Fruit fly (Drosophila melanogaster) whole organism, embryonic: Measurements from ENCODE around the gene Kaz-m1.

Experiments used
- Atf3 ChIP-seq: fragments of 200-800 bp; sonication (Bioruptor generic); optimal IDR thresholded peaks from 3 replicates; lab custom pipeline; 2016; ENCODE audit warnings: missing biosample characterization, missing genetic modification characterization
- Blimp-1 ChIP-seq: fragments of 200-800 bp; sonication (Bioruptor generic); optimal IDR thresholded peaks from 3 replicates; lab custom pipeline; 2018; ENCODE audit warnings: missing biosample characterization, missing genetic modification characterization, mild to moderate bottlenecking, moderate library complexity, missing genetic modification reagents
- CG10565 ChIP-seq: fragments of 200-800 bp; sonication (Bioruptor generic); optimal IDR thresholded peaks from 3 replicates; lab custom pipeline; 2016; ENCODE audit warnings: missing biosample characterization, mild to moderate bottlenecking, missing genetic modification characterization
- CG12299 ChIP-seq: fragments of 200-800 bp; sonication (Bioruptor generic); optimal IDR thresholded peaks from 2 replicates; lab custom pipeline; 2018; ENCODE audit warnings: missing biosample characterization, mild to moderate bottlenecking, missing genetic modification characterization
- CG12391 ChIP-seq: fragments of 200-800 bp; sonication (Bioruptor generic); optimal IDR thresholded peaks from 3 replicates; lab custom pipeline; 2018; ENCODE audit warnings: missing biosample characterization, mild to moderate bottlenecking, missing genetic modification characterization, moderate library complexity
- CG12659 ChIP-seq: fragments of 200-800 bp; sonication (Bioruptor generic); optimal IDR thresholded peaks from 3 replicates; lab custom pipeline; 2017; ENCODE audit warnings: mild to moderate bottlenecking, missing biosample characterization, missing genetic modification reagents, missing genetic modification characterization
- CG15011 ChIP-seq: fragments of 200-800 bp; sonication (Bioruptor generic); optimal IDR thresholded peaks from 3 replicates; lab custom pipeline; 2018; ENCODE audit warnings: missing biosample characterization, mild to moderate bottlenecking, missing genetic modification characterization
- CG15601 ChIP-seq: fragments of 200-800 bp; sonication (Bioruptor generic); optimal IDR thresholded peaks from 3 replicates; lab custom pipeline; 2019; ENCODE audit warnings: missing biosample characterization, mild to moderate bottlenecking, missing genetic modification characterization, moderate library complexity
- CG18476 ChIP-seq: fragments of 200-800 bp; sonication (Bioruptor generic); optimal IDR thresholded peaks from 2 replicates; lab custom pipeline; 2016; ENCODE audit warnings: missing biosample characterization, mild to moderate bottlenecking, missing genetic modification characterization
- CG18619 ChIP-seq: fragments of 200-800 bp; sonication (Bioruptor generic); optimal IDR thresholded peaks from 3 replicates; lab custom pipeline; 2017; ENCODE audit warnings: missing biosample characterization, mild to moderate bottlenecking, missing genetic modification characterization
- CG31224 ChIP-seq: fragments of 200-800 bp; sonication (Bioruptor generic); IDR thresholded peaks from 2 replicates; pipeline ENCODE4 v1.3.6; 2022; ENCODE audit warnings: missing biosample characterization, missing genetic modification characterization
- CG3407 ChIP-seq: fragments of 200-800 bp; sonication (Bioruptor generic); optimal IDR thresholded peaks from 2 replicates; lab custom pipeline; 2018; ENCODE audit warnings: missing biosample characterization, mild to moderate bottlenecking, missing genetic modification characterization
- CG42726 ChIP-seq: fragments of 200-800 bp; sonication (Bioruptor generic); IDR thresholded peaks from 2 replicates; pipeline ENCODE4 v1.3.6; 2022; ENCODE audit warnings: missing biosample characterization, missing genetic modification characterization; ENCODE audit not compliant: partially characterized antibody
- CG6254 ChIP-seq: fragments of 200-800 bp; sonication (Bioruptor generic); optimal IDR thresholded peaks from 3 replicates; lab custom pipeline; 2017; ENCODE audit warnings: mild to moderate bottlenecking, missing biosample characterization, missing genetic modification reagents, missing genetic modification characterization
- CG7372 ChIP-seq: fragments of 200-800 bp; sonication (Bioruptor generic); IDR thresholded peaks from 2 replicates; pipeline ENCODE4 v1.3.6; 2022; ENCODE audit warnings: missing biosample characterization, missing genetic modification characterization
- CG8765 ChIP-seq: fragments of 200-800 bp; sonication (Bioruptor generic); IDR thresholded peaks from 2 replicates; pipeline ENCODE4 v1.3.6; 2022; ENCODE audit warnings: missing biosample characterization, missing genetic modification characterization
- CrebB ChIP-seq: fragments of 200-800 bp; sonication (Bioruptor generic); optimal IDR thresholded peaks from 3 replicates; lab custom pipeline; 2018; ENCODE audit warnings: missing biosample characterization, mild to moderate bottlenecking, missing genetic modification characterization
- Dip2 ChIP-seq: fragments of 200-800 bp; sonication (Bioruptor generic); IDR thresholded peaks from 2 replicates; pipeline ENCODE4 v1.3.6; 2022; ENCODE audit warnings: missing biosample characterization, missing genetic modification characterization
- ERR ChIP-seq: fragments of 200-800 bp; sonication (Bioruptor generic); optimal IDR thresholded peaks from 2 replicates; lab custom pipeline; 2016; ENCODE audit warnings: missing biosample characterization, missing genetic modification characterization
- H2.0 ChIP-seq: fragments of 200-800 bp; sonication (Bioruptor generic); IDR thresholded peaks from 2 replicates; pipeline ENCODE4 v1.3.6; 2022; ENCODE audit warnings: missing biosample characterization, missing genetic modification characterization
- HLH3B ChIP-seq: fragments of 200-800 bp; sonication (Bioruptor generic); IDR thresholded peaks from 2 replicates; pipeline ENCODE4 v1.3.6; 2022; ENCODE audit warnings: missing biosample characterization, missing genetic modification characterization
- MBD-R2 ChIP-seq: fragments of 200-800 bp; sonication (Bioruptor generic); IDR thresholded peaks from 2 replicates; pipeline ENCODE4 v1.3.6; 2022; ENCODE audit warnings: missing biosample characterization, missing genetic modification characterization
- MESR4 ChIP-seq: fragments of 200-800 bp; sonication (Bioruptor generic); optimal IDR thresholded peaks from 2 replicates; lab custom pipeline; 2018; ENCODE audit warnings: missing biosample characterization, mild to moderate bottlenecking, missing genetic modification characterization, moderate library complexity
- Mes4 ChIP-seq: fragments of 200-800 bp; sonication (Bioruptor generic); optimal IDR thresholded peaks from 2 replicates; lab custom pipeline; 2016; ENCODE audit warnings: missing biosample characterization, missing genetic modification characterization
- al ChIP-seq: fragments of 200-800 bp; sonication (Bioruptor generic); IDR thresholded peaks from 2 replicates; pipeline ENCODE4 v1.3.6; 2022; ENCODE audit warnings: missing biosample characterization, missing genetic modification characterization
- aop ChIP-seq: fragments of 200-800 bp; sonication (Bioruptor generic); IDR thresholded peaks from 2 replicates; pipeline ENCODE4 v1.3.6; 2022; ENCODE audit warnings: missing biosample characterization, missing genetic modification characterization
- ara ChIP-seq: fragments of 200-800 bp; sonication (Bioruptor generic); IDR thresholded peaks from 2 replicates; pipeline ENCODE4 v1.3.6; 2022; ENCODE audit warnings: missing biosample characterization, missing genetic modification characterization
- ato ChIP-seq: fragments of 200-800 bp; sonication (Bioruptor generic); IDR thresholded peaks from 2 replicates; pipeline ENCODE4 v1.3.6; 2022; ENCODE audit warnings: missing biosample characterization, missing genetic modification characterization; ENCODE audit not compliant: partially characterized antibody
- bbx ChIP-seq: fragments of 200-800 bp; sonication (Bioruptor generic); IDR thresholded peaks from 2 replicates; pipeline ENCODE4 v1.3.6; 2022; ENCODE audit warnings: missing biosample characterization, missing genetic modification characterization; ENCODE audit not compliant: partially characterized antibody
- cad ChIP-seq: fragments of >200 bp; optimal IDR thresholded peaks from 2 replicates; lab custom pipeline; 2017; ENCODE audit warnings: missing biosample characterization, missing genetic modification characterization
- cas ChIP-seq: fragments of 200-800 bp; sonication (Bioruptor generic); IDR thresholded peaks from 2 replicates; pipeline ENCODE4 v1.3.6; 2022; ENCODE audit warnings: missing biosample characterization, missing genetic modification characterization
- caup ChIP-seq: fragments of 200-800 bp; sonication (Bioruptor generic); optimal IDR thresholded peaks from 3 replicates; lab custom pipeline; 2017; ENCODE audit warnings: missing biosample characterization, mild to moderate bottlenecking, missing genetic modification characterization, moderate library complexity; ENCODE audit not compliant: severe bottlenecking
- corto ChIP-seq: fragments of 200-800 bp; sonication (Bioruptor generic); optimal IDR thresholded peaks from 2 replicates; lab custom pipeline; 2016; ENCODE audit warnings: missing biosample characterization, mild to moderate bottlenecking, missing genetic modification characterization, moderate library complexity
- crc ChIP-seq: fragments of 200-800 bp; sonication (Bioruptor generic); optimal IDR thresholded peaks from 2 replicates; lab custom pipeline; 2016; ENCODE audit warnings: missing biosample characterization, missing genetic modification characterization
- dmrt11E ChIP-seq: fragments of 200-800 bp; sonication (Bioruptor generic); optimal IDR thresholded peaks from 3 replicates; lab custom pipeline; 2018; ENCODE audit warnings: missing biosample characterization, mild to moderate bottlenecking, missing genetic modification characterization, moderate library complexity
- gfzf ChIP-seq: fragments of 200-800 bp; sonication (Bioruptor generic); optimal IDR thresholded peaks from 2 replicates; lab custom pipeline; 2016; ENCODE audit warnings: missing biosample characterization, mild to moderate bottlenecking, missing genetic modification characterization, moderate library complexity
- gt ChIP-seq: fragments of 200-800 bp; sonication (Bioruptor generic); IDR thresholded peaks from 2 replicates; pipeline ENCODE4 v1.3.6; 2022; ENCODE audit warnings: missing biosample characterization, missing genetic modification characterization
- ind ChIP-seq: fragments of 200-800 bp; sonication (Bioruptor generic); optimal IDR thresholded peaks from 3 replicates; lab custom pipeline; 2016; ENCODE audit warnings: missing biosample characterization, missing genetic modification characterization
- inv ChIP-seq: fragments of 200-800 bp; sonication (Bioruptor generic); IDR thresholded peaks from 2 replicates; pipeline ENCODE4 v1.3.6; 2022; ENCODE audit warnings: missing biosample characterization, missing genetic modification characterization; ENCODE audit not compliant: partially characterized antibody
- jing ChIP-seq: fragments of 200-800 bp; sonication (Bioruptor generic); optimal IDR thresholded peaks from 2 replicates; lab custom pipeline; 2018; ENCODE audit warnings: missing biosample characterization, mild to moderate bottlenecking, missing genetic modification characterization
- pan ChIP-seq, 4 experiments: fragments of >200 bp in 3 of 4; fragments of 200-800 bp in 1 of 4; sonication (Bioruptor generic) in 1 of 4; optimal IDR thresholded peaks in 3 of 4; IDR thresholded peaks in 1 of 4; 2 replicates each; pipeline versions ENCODE4 v1.3.6 to Lab custom; 2017 to 2022; ENCODE audit warnings: missing biosample characterization in 2 of 4, missing genetic modification characterization in 2 of 4, mixed read lengths in 1 of 4
- pfk ChIP-seq: fragments of 200-800 bp; sonication (Bioruptor generic); optimal IDR thresholded peaks from 2 replicates; lab custom pipeline; 2018; ENCODE audit warnings: missing biosample characterization, mild to moderate bottlenecking, missing genetic modification characterization, moderate library complexity
- pnt ChIP-seq: fragments of 200-800 bp; sonication (Bioruptor generic); optimal IDR thresholded peaks from 3 replicates; lab custom pipeline; 2016; ENCODE audit warnings: missing biosample characterization, missing genetic modification characterization
- pzg ChIP-seq: fragments of 200-800 bp; sonication (Bioruptor generic); optimal IDR thresholded peaks from 3 replicates; lab custom pipeline; 2018; ENCODE audit warnings: missing biosample characterization, mild to moderate bottlenecking, missing genetic modification characterization, moderate library complexity
- sqz ChIP-seq: fragments of 200-800 bp; sonication (Bioruptor generic); optimal IDR thresholded peaks from 3 replicates; lab custom pipeline; 2018; ENCODE audit warnings: missing biosample characterization, mild to moderate bottlenecking, missing genetic modification characterization
- tgo ChIP-seq: fragments of 200-800 bp; sonication (Bioruptor generic); IDR thresholded peaks from 3 replicates; pipeline ENCODE4 v1.3.6; 2022; ENCODE audit warnings: missing biosample characterization, missing genetic modification characterization
- unc-4 ChIP-seq: fragments of 200-800 bp; sonication (Bioruptor generic); IDR thresholded peaks from 2 replicates; pipeline ENCODE4 v1.3.6; 2022; ENCODE audit warnings: missing biosample characterization, missing genetic modification characterization; ENCODE audit not compliant: partially characterized antibody
- vnd ChIP-seq: fragments of 200-800 bp; sonication (Bioruptor generic); IDR thresholded peaks from 3 replicates; pipeline ENCODE4 v1.3.6; 2022; ENCODE audit warnings: missing biosample characterization, missing genetic modification characterization; ENCODE audit not compliant: partially characterized antibody
- wor ChIP-seq: fragments of 200-800 bp; sonication (Bioruptor generic); IDR thresholded peaks from 2 replicates; pipeline ENCODE4 v1.3.6; 2022; ENCODE audit warnings: missing biosample characterization, missing genetic modification characterization

The Kaz-m1 gene

DNA sequence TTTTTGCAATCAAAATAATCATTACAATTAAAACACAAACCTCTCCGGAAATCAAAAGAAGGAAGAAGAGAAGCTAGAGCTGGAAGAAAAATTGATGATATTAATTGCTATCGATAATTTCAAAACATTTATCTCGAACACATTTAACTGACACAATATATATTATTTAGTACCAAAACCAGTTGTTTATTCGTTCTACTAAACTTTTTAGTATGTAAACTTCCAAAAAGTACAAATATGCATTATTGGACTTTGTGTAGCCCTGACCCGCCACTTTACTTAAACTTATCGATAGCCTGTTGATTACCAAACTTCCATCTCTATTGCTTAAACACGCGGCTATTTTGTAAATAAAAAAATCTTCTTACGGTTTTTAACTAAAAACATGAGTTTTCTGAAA lies 44.7 kb downstream of the Kaz-m1 start, which contains the start of the genes RpL34a and Trmt61 (continued):
- TF ChIP-seq corto (no peak), Dip2 (GFP tag; lab: Robert Waterston, UW) (no peak), unc-4 (peak; percentile 93), Mes4 (GFP tag; lab: Kevin White, UChicago) (peak; percentile 88), sqz (GFP tag; lab: Kevin White, UChicago) (peak; percentile 90), CrebB (peak; percentile 92), pfk (GFP tag; lab: Kevin White, UChicago) (peak; percentile 67), cas (GFP tag; lab: Robert Waterston, UW) (peak; percentile 55; the same call in 1 of the 2 replicates), cad (GFP tag; lab: Kevin White, UChicago) (no peak), bbx (GFP tag; lab: Robert Waterston, UW) (peak; percentile 71), jing (GFP tag; lab: Kevin White, UChicago) (peak; percentile 41), CG31224 (GFP tag; lab: Robert Waterston, UW) (peak; percentile 46), gt (GFP tag; lab: Robert Waterston, UW) (no peak), MBD-R2 (GFP tag; lab: Robert Waterston, UW) (peak; percentile 65), CG18619 (peak; percentile 91), CG18476 (peak; percentile 44), H2.0 (GFP tag; lab: Robert Waterston, UW) (no peak), CG12659 (peak; percentile 95), Blimp-1 (GFP tag; lab: Kevin White, UChicago) (peak; percentile 73), CG7372 (GFP tag; lab: Robert Waterston, UW) (peak; percentile 66), wor (GFP tag; lab: Robert Waterston, UW) (peak; percentile 68), aop (GFP tag; lab: Robert Waterston, UW) (0 out of 2 replicates have a peak, but pooled peaks have one; percentile 30), pnt (GFP tag; lab: Kevin White, UChicago) (no peak), pzg (GFP tag; lab: Kevin White, UChicago) (peak; percentile 84), ara (GFP tag; lab: Robert Waterston, UW) (peak; percentile 57; the same call in 1 of the 2 replicates), CG12391 (tag; lab: Kevin White, UChicago) (peak; percentile 94), Atf3 (peak; percentile 62), CG12299 (peak; percentile 76), MESR4 (GFP tag; lab: Kevin White, UChicago) (no peak), HLH3B (GFP tag; lab: Robert Waterston, UW) (peak; percentile 80), CG15601 (tag; lab: Kevin White, UChicago) (peak; percentile 90), CG8765 (GFP tag; lab: Robert Waterston, UW) (no peak), ato (GFP tag; lab: Robert Waterston, UW) (no peak), dmrt11E (tag; lab: Kevin White, UChicago) (peak; percentile 83), CG10565 (GFP tag; lab: Kevin White, UChicago) (peak; percentile 35), CG3407 (GFP tag; lab: Kevin White, UChicago) (peak; percentile 73), CG6254 (GFP tag; lab: Kevin White, UChicago) (peak; percentile 84), al (GFP tag; lab: Robert Waterston, UW) (peak; percentile 64), ERR (GFP tag; lab: Kevin White, UChicago) (peak; percentile 27), ind (peak; percentile 60), CG15011 (GFP tag; lab: Kevin White, UChicago) (peak; percentile 88), vnd (GFP tag; lab: Robert Waterston, UW) (peak; percentile 84), CG42726 (GFP tag; lab: Robert Waterston, UW) (no peak), gfzf (GFP tag; lab: Kevin White, UChicago) (peak; percentile 35), pan (optimal IDR thresholded peaks at IDR 0.05; lab: Kevin White, UChicago) (no peak), pan (GFP tag; optimal IDR thresholded peaks at IDR 0.05 in 1 of 2, IDR thresholded peaks at IDR 0.05 in 1 of 2) (peak in 1 of 2 experiments; percentile 83), inv (peak; percentile 82), crc (peak; percentile 68), tgo (GFP tag; lab: Robert Waterston, UW) (peak; percentile 64; the same call in 2 of the 3 replicates), caup (peak; percentile 95)
